Fruit fly (Drosophila melanogaster): ENCODE data around the gene aay.

aay gene

DNA sequence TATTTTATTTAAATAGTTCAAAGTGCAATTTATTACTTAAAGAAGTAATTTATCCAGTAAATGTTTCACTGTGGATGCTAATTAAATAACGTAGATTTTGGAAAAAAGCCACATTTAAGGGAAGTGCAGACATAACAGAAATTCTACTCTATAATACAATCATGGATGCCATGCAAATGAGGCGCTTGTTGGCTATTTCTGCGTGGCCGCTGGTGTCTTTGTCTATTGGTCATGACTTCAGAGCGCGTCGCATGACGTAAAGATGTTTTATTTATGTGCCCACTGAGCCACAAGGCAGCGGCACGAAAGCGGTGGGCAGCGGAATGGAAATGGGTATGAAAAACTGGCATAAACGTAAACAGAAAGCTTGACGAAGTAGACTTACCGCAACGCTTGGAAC, 2.8 kb downstream of the aay start (continued):
- TF ChIP-seq zen (tag; optimal IDR thresholded peaks at IDR 0.05), result no peak
- no peak for TF ChIP-seq Dad (GFP tag; optimal IDR thresholded peaks at IDR 0.05)
- no peak for TF ChIP-seq CG31388 (GFP tag; optimal IDR thresholded peaks at IDR 0.05)
- TF ChIP-seq chm (GFP tag; IDR thresholded peaks at IDR 0.05), result peak; percentile 21; the same call in 1 of the 2 replicates
- no peak for TF ChIP-seq CG6813 (GFP tag; optimal IDR thresholded peaks at IDR 0.05)
- TF ChIP-seq lab (GFP tag; optimal IDR thresholded peaks at IDR 0.05), result peak; percentile 40
- no peak for TF ChIP-seq shn (GFP tag; optimal IDR thresholded peaks at IDR 0.05)
- no peak for TF ChIP-seq amos (GFP tag; IDR thresholded peaks at IDR 0.05; ENCODE audit: partially characterized antibody)
- TF ChIP-seq Trl (optimal IDR thresholded peaks at IDR 0.05), result no peak
- TF ChIP-seq Trl (GFP tag; optimal IDR thresholded peaks at IDR 0.05), result no peak
- TF ChIP-seq wdn (GFP tag; IDR thresholded peaks at IDR 0.05), result no peak
- no peak for TF ChIP-seq yki (optimal IDR thresholded peaks at IDR 0.05)
- no peak for TF ChIP-seq ash1 (GFP tag; optimal IDR thresholded peaks at IDR 0.05)
- no peak for TF ChIP-seq CG4820 (GFP tag; optimal IDR thresholded peaks at IDR 0.05)
- no peak for TF ChIP-seq disco-r (GFP tag; optimal IDR thresholded peaks at IDR 0.05)
- TF ChIP-seq CG16813 (GFP tag; IDR thresholded peaks at IDR 0.05; ENCODE audit: partially characterized antibody), result no peak
- no peak for TF ChIP-seq grn (GFP tag; optimal IDR thresholded peaks at IDR 0.05)
- no peak for TF ChIP-seq pfk (GFP tag; optimal IDR thresholded peaks at IDR 0.05)
- peak; percentile 81 for TF ChIP-seq CG9437 (GFP tag; optimal IDR thresholded peaks at IDR 0.05)
- TF ChIP-seq cwo (GFP tag; optimal IDR thresholded peaks at IDR 0.05), result no peak
- TF ChIP-seq CG2678 (tag; optimal IDR thresholded peaks at IDR 0.05), result peak; percentile 32
- no peak for TF ChIP-seq usp (GFP tag; optimal IDR thresholded peaks at IDR 0.05)
- no peak for TF ChIP-seq NfI (GFP tag; optimal IDR thresholded peaks at IDR 0.05)
- peak; percentile 13 for TF ChIP-seq mam (GFP tag; optimal IDR thresholded peaks at IDR 0.05)
- no peak for TF ChIP-seq jing (GFP tag; optimal IDR thresholded peaks at IDR 0.05)
- TF ChIP-seq Oli (tag; optimal IDR thresholded peaks at IDR 0.05), result peak; percentile 21
- TF ChIP-seq Taf1 (GFP tag; IDR thresholded peaks at IDR 0.05), result no peak
- TF ChIP-seq CG2116 (GFP tag; optimal IDR thresholded peaks at IDR 0.05), result no peak
- no peak for TF ChIP-seq CG17186 (GFP tag; optimal IDR thresholded peaks at IDR 0.05)
- TF ChIP-seq CG2712 (tag; optimal IDR thresholded peaks at IDR 0.05), result peak; percentile 22
- TF ChIP-seq lbe (GFP tag; optimal IDR thresholded peaks at IDR 0.05), result no peak
- no peak for TF ChIP-seq Lim3 (GFP tag; IDR thresholded peaks at IDR 0.05)
- no peak for TF ChIP-seq CG18011 (GFP tag; optimal IDR thresholded peaks at IDR 0.05)
- peak; percentile 69 for TF ChIP-seq Med (GFP tag)
- TF ChIP-seq Hsf (GFP tag; optimal IDR thresholded peaks at IDR 0.05), result no peak
- TF ChIP-seq CG6854 (GFP tag; optimal IDR thresholded peaks at IDR 0.05), result no peak
- no peak for TF ChIP-seq CG3847 (GFP tag; IDR thresholded peaks at IDR 0.05)
- TF ChIP-seq lmd (GFP tag; IDR thresholded peaks at IDR 0.05), result peak; percentile 18; the same call in 1 of the 2 replicates
- TF ChIP-seq CG2889 (GFP tag; IDR thresholded peaks at IDR 0.05), result no peak
- no peak for TF ChIP-seq bsh (GFP tag; optimal IDR thresholded peaks at IDR 0.05)

- TF ChIP-seq gsb-n (tag; optimal IDR thresholded peaks at IDR 0.05) (peak; percentile 97), bowl (GFP tag; IDR thresholded peaks at IDR 0.05) (peak; percentile 96), dmrt99B (tag; optimal IDR thresholded peaks at IDR 0.05) (peak; percentile 97), Sin3A (optimal IDR thresholded peaks at IDR 0.05) (peak; percentile 100), dati (GFP tag; IDR thresholded peaks at IDR 0.05) (peak; percentile 96), kay (GFP tag; optimal IDR thresholded peaks at IDR 0.05) (peak; percentile 99), CG10543 (GFP tag; optimal IDR thresholded peaks at IDR 0.05) (peak; percentile 98), Aef1 (GFP tag; IDR thresholded peaks at IDR 0.05) (peak; percentile 100), dysf (GFP tag; IDR thresholded peaks at IDR 0.05) (peak; percentile 100), CG10431 (GFP tag; optimal IDR thresholded peaks at IDR 0.05) (peak; percentile 86), ac (GFP tag; optimal IDR thresholded peaks at IDR 0.05) (peak; percentile 92), Ets97D (GFP tag; optimal IDR thresholded peaks at IDR 0.05) (peak; percentile 97), CG15514 (GFP tag; optimal IDR thresholded peaks at IDR 0.05) (peak; percentile 96), CG3065 (GFP tag; optimal IDR thresholded peaks at IDR 0.05) (peak; percentile 98)
Observed at dm6 chr3L:9426656-9427294, 3.7 kb downstream of the aay start, which contains the start of the genes Atat and Shc. Gene Atat (minus strand): TSS chr3L:9426758. Gene Shc (plus strand): TSS chr3L:9427010.

Data from whole organism, embryonic.